Fruit fly (Drosophila melanogaster): ENCODE measurements around the gene sqd.
A peak's percentile ranks its signal among the peaks of the same experiment; 100 is the strongest.

sqd gene

DNA sequence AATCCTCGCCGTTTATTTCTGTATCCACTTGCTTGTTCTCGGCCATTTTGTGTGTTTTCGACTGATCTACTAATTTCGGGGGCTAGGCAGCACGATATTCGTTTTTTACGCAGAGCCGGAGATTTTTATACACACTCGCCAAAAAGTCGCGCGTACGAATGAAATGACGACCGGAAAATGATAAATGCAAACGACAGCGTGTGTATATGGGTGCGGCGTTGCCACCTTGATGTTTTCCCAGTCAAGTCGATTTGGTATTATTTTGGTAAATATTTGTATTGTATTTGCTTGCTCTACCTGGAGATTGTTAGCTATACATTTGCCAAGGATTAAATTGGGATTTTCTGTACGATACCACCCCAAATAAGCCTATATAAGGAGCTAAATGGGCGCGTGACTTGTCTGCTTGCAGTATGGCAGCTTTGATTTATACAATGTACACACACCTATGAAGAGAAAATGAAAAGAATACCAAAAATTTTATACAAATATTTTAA, at the start of gene sqd (continued):
- TF ChIP-seq ind (GFP tag; optimal IDR thresholded peaks at IDR 0.05) (peak; percentile 38), CG31365 (tag; optimal IDR thresholded peaks at IDR 0.05) (peak; percentile 47), Max (GFP tag; optimal IDR thresholded peaks at IDR 0.05) (peak; percentile 82), wek (GFP tag; optimal IDR thresholded peaks at IDR 0.05) (peak; percentile 70), fu2 (GFP tag; optimal IDR thresholded peaks at IDR 0.05) (peak; percentile 29), CG16815 (GFP tag; optimal IDR thresholded peaks at IDR 0.05) (no peak), CG6813 (GFP tag; optimal IDR thresholded peaks at IDR 0.05) (peak; percentile 58), CG3281 (GFP tag; optimal IDR thresholded peaks at IDR 0.05) (peak; percentile 72), zen (tag; optimal IDR thresholded peaks at IDR 0.05) (peak; percentile 50), stwl (tag; optimal IDR thresholded peaks at IDR 0.05) (peak; percentile 70), exex (tag; optimal IDR thresholded peaks at IDR 0.05) (peak; percentile 21), CG7271 (tag; optimal IDR thresholded peaks at IDR 0.05) (no peak), sna (GFP tag; IDR thresholded peaks at IDR 0.05; ENCODE audit: partially characterized antibody) (no peak), p53 (GFP tag; optimal IDR thresholded peaks at IDR 0.05) (no peak), pnt (GFP tag; optimal IDR thresholded peaks at IDR 0.05) (no peak), Bteb2 (GFP tag; optimal IDR thresholded peaks at IDR 0.05) (peak; percentile 14), mld (GFP tag; IDR thresholded peaks at IDR 0.05; ENCODE audit: partially characterized antibody) (no peak), nerfin-1 (tag; optimal IDR thresholded peaks at IDR 0.05) (peak; percentile 45), Fer2 (tag; optimal IDR thresholded peaks at IDR 0.05) (peak; percentile 43), CG8281 (tag; optimal IDR thresholded peaks at IDR 0.05) (no peak), lab (GFP tag; optimal IDR thresholded peaks at IDR 0.05) (peak; percentile 73), CG4707 (GFP tag; optimal IDR thresholded peaks at IDR 0.05) (peak; percentile 8), H2.0 (GFP tag; IDR thresholded peaks at IDR 0.05) (no peak), prd (optimal IDR thresholded peaks at IDR 0.05) (no peak), prd (GFP tag; IDR thresholded peaks at IDR 0.05) (peak; percentile 49; the same call in 2 of the 3 replicates), Rfx (GFP tag; IDR thresholded peaks at IDR 0.05) (peak; percentile 63; the same call in 1 of the 2 replicates), croc (GFP tag; conservative IDR thresholded peaks at IDR 0.05) (no peak), CG12155 (GFP tag; optimal IDR thresholded peaks at IDR 0.05) (peak; percentile 33), Eip74EF (GFP tag; optimal IDR thresholded peaks at IDR 0.05) (no peak), CG4730 (GFP tag; IDR thresholded peaks at IDR 0.05) (no peak), CG15479 (GFP tag; optimal IDR thresholded peaks at IDR 0.05) (no peak), CG14965 (GFP tag; optimal IDR thresholded peaks at IDR 0.05; ENCODE audit: borderline replicate concordance) (no peak), YL-1 (GFP tag; optimal IDR thresholded peaks at IDR 0.05) (peak; percentile 74), MBD-R2 (GFP tag; IDR thresholded peaks at IDR 0.05) (peak; percentile 27; the same call in 1 of the 2 replicates), nau (GFP tag; optimal IDR thresholded peaks at IDR 0.05) (no peak), CG17328 (GFP tag; IDR thresholded peaks at IDR 0.05) (peak; percentile 40; the same call in 1 of the 2 replicates), CG8359 (GFP tag; optimal IDR thresholded peaks at IDR 0.05; ENCODE audit: borderline replicate concordance) (peak; percentile 64), pho (GFP tag; optimal IDR thresholded peaks at IDR 0.05) (peak; percentile 12), cato (GFP tag; optimal IDR thresholded peaks at IDR 0.05; ENCODE audit: borderline replicate concordance) (peak; percentile 34), sim (GFP tag; IDR thresholded peaks at IDR 0.05) (0 out of 2 replicates have a peak, but pooled peaks have one; percentile 34), HmgZ (tag; optimal IDR thresholded peaks at IDR 0.05) (peak; percentile 37), btn (GFP tag; optimal IDR thresholded peaks at IDR 0.05) (peak; percentile 57), pita (GFP tag; optimal IDR thresholded peaks at IDR 0.05) (no peak), CG13624 (GFP tag; optimal IDR thresholded peaks at IDR 0.05) (peak; percentile 29), CG15011 (GFP tag; optimal IDR thresholded peaks at IDR 0.05) (peak; percentile 1), ERR (GFP tag; optimal IDR thresholded peaks at IDR 0.05) (no peak), chif (GFP tag; optimal IDR thresholded peaks at IDR 0.05) (peak; percentile 16 to 26), nmo (GFP tag; optimal IDR thresholded peaks at IDR 0.05) (peak; percentile 52), gce (GFP tag; IDR thresholded peaks at IDR 0.05) (no peak)
